Worm (Caenorhabditis elegans) whole organism, early embryonic: ENCODE results near the gene npr-30.

Experiments used
- B0310.2 ChIP-seq: sonication (generic microtip); optimal IDR thresholded peaks from 2 replicates; lab custom pipeline; 2016; ENCODE audit warnings: mild to moderate bottlenecking, missing genetic modification characterization, missing compliant biosample characterization
- hmbx-1 ChIP-seq: sonication (generic microtip); optimal IDR thresholded peaks from 2 replicates; lab custom pipeline; 2016; ENCODE audit warnings: mild to moderate bottlenecking, missing genetic modification characterization, missing compliant biosample characterization
- scrt-1 ChIP-seq: fragments of 200-800 bp; sonication (Bioruptor generic); IDR thresholded peaks from 2 replicates; pipeline ENCODE4 v1.3.6; 2022; ENCODE audit warnings: missing genetic modification characterization, missing compliant biosample characterization
- sea-1 ChIP-seq: fragments of 200-800 bp; sonication (Bioruptor generic); conservative IDR thresholded peaks from 2 replicates; pipeline ENCODE4 v1.3.6; 2022; ENCODE audit warnings: missing genetic modification characterization, missing compliant biosample characterization

DNA sequence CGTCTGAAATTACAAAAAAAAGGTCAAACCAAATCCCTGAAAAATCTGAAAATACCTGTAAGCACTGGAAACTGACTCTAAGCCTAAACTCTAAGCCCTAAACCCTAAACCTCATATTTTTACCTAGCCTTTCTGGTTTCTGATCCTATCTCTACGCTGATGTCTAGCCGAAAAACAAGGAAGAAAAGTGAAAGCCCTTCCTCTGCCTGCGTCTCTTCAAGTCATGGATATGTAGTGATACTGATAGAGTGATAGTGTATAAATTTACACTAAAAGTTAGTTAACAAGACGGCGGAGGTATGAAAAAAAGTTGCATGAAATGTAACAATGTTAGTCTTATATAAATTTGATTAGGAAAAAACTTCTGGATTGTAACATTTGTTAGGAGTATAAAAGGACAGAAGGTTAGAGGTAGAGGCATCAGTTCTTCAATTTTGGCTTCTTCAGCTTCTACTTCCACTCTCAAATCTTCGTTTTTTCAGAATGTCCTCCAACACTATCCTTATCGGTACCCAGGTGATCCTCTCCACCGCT, 37.5 kb downstream of the npr-30 start, which contains the start of gene col-88:
- TF ChIP-seq B0310.2 (tag; lab: Kevin White, UChicago) (no peak), hmbx-1 (no peak), sea-1 (GFP tag; lab: Robert Waterston, UW) (no peak), scrt-1 (GFP tag; lab: Robert Waterston, UW) (no peak)
